Worm (Caenorhabditis elegans): ENCODE measurements around the gene sra-37.

sra-37 gene

ce11 chrX:13909850-13910249 is 16.7 kb upstream of the sra-37 start, which contains the start of gene Y26E6A.3:
Gene Y26E6A.3 (minus strand): TSS chrX:13909950.
- TF ChIP-seq nhr-19 (GFP tag; conservative IDR thresholded peaks at IDR 0.05) (no peak), jun-1 (tag; optimal IDR thresholded peaks at IDR 0.05) (no peak), snpc-4 (tag; optimal IDR thresholded peaks at IDR 0.05) (no peak), C34B4.2 (tag; optimal IDR thresholded peaks at IDR 0.05) (no peak), fkh-4 (tag; optimal IDR thresholded peaks at IDR 0.05; ENCODE audit: borderline replicate concordance) (no peak), xbp-1 (tag; optimal IDR thresholded peaks at IDR 0.05) (no peak), nhr-28 (tag; optimal IDR thresholded peaks at IDR 0.05) (no peak), blmp-1 (tag; optimal IDR thresholded peaks at IDR 0.05) (peak; percentile 44)

ce11 chrX:13903769-13904168 is 10.6 kb upstream of the sra-37 start:
- TF ChIP-seq efl-1 (optimal IDR thresholded peaks at IDR 0.05) = no peak
- TF ChIP-seq efl-1 (GFP tag; optimal IDR thresholded peaks at IDR 0.05 in 1 of 2) = peak in 1 of 2 experiments; percentile 30
- no peak for TF ChIP-seq irx-1 (tag; optimal IDR thresholded peaks at IDR 0.05)
- TF ChIP-seq nhr-84 (tag; optimal IDR thresholded peaks at IDR 0.05) = no peak

ce11 chrX:13903328-13903727 is 10.2 kb upstream of the sra-37 start, which contains the start of gene sra-39:
Gene sra-39 (minus strand): TSS chrX:13903428.
- TF ChIP-seq alr-1 (tag; optimal IDR thresholded peaks at IDR 0.05; ENCODE audit: borderline replicate concordance) = no peak
- peak; percentile 18 for TF ChIP-seq nhr-85 (tag)
- no peak for TF ChIP-seq ets-5 (GFP tag; IDR thresholded peaks at IDR 0.05)
- no peak for TF ChIP-seq nhr-90 (tag; optimal IDR thresholded peaks at IDR 0.05; ENCODE audit: poor library complexity)
- TF ChIP-seq nhr-19 (GFP tag; conservative IDR thresholded peaks at IDR 0.05) = no peak
- TF ChIP-seq nhr-84 (tag; optimal IDR thresholded peaks at IDR 0.05) = no peak
- no peak for TF ChIP-seq unc-30 (tag; optimal IDR thresholded peaks at IDR 0.05)

ce11 chrX:13900047-13900446 is 6.9 kb upstream of the sra-37 start, which contains the start of gene sra-38:
Gene sra-38 (minus strand): TSS chrX:13900147.
- no peak for TF ChIP-seq lin-15B (tag; optimal IDR thresholded peaks at IDR 0.05)
- TF ChIP-seq ets-5 (GFP tag; IDR thresholded peaks at IDR 0.05) = no peak
- no peak for TF ChIP-seq mab-9 (GFP tag; IDR thresholded peaks at IDR 0.05)

- TF ChIP-seq nhr-90 (tag; optimal IDR thresholded peaks at IDR 0.05; ENCODE audit: poor library complexity) (peak; percentile 8), nhr-11 (tag; optimal IDR thresholded peaks at IDR 0.05) (no peak), nhr-85 (tag) (peak; percentile 19), grh-1 (GFP tag; IDR thresholded peaks at IDR 0.05) (0 out of 2 replicates have a peak, but pooled peaks have one; percentile 5), nhr-28 (tag; optimal IDR thresholded peaks at IDR 0.05) (no peak)
Observed at ce11 chrX:13886195-13886594, 7.0 kb downstream of the sra-37 start.

- TF ChIP-seq snu-23 (GFP tag; optimal IDR thresholded peaks at IDR 0.05) = peak; percentile 21
- TF ChIP-seq lin-35 (GFP tag; optimal IDR thresholded peaks at IDR 0.05) = peak in 1 of 2 experiments; percentile 62
- no peak for TF ChIP-seq lin-39 (tag; optimal IDR thresholded peaks at IDR 0.05)
- TF ChIP-seq nhr-85 (tag) = peak; percentile 68
- TF ChIP-seq nhr-20 (tag; optimal IDR thresholded peaks at IDR 0.05) = peak; percentile 35
- peak; percentile 60 for TF ChIP-seq lin-14 (GFP tag; optimal IDR thresholded peaks at IDR 0.05)
- TF ChIP-seq unc-30 (tag; optimal IDR thresholded peaks at IDR 0.05) = no peak
- TF ChIP-seq zag-1 (tag; optimal IDR thresholded peaks at IDR 0.05) = no peak
- TF ChIP-seq snpc-4 (tag; optimal IDR thresholded peaks at IDR 0.05) = no peak
- no peak for TF ChIP-seq efl-1 (optimal IDR thresholded peaks at IDR 0.05)
- TF ChIP-seq efl-1 (GFP tag; optimal IDR thresholded peaks at IDR 0.05 in 1 of 2) = peak in 1 of 2 experiments; percentile 81
- peak; percentile 11 for TF ChIP-seq nhr-90 (tag; optimal IDR thresholded peaks at IDR 0.05; ENCODE audit: poor library complexity)
- peak in 4 of 6 experiments; percentile 30 to 56 (median 37) for TF ChIP-seq elt-3 (tag; optimal IDR thresholded peaks at IDR 0.05)
- TF ChIP-seq unc-86 (tag; optimal IDR thresholded peaks at IDR 0.05) = no peak
- TF ChIP-seq nhr-19 (GFP tag; conservative IDR thresholded peaks at IDR 0.05) = no peak
- TF ChIP-seq aly-2 (tag; optimal IDR thresholded peaks at IDR 0.05) = no peak
- TF ChIP-seq blmp-1 (tag; optimal IDR thresholded peaks at IDR 0.05) = peak; percentile 42
- TF ChIP-seq mep-1 (tag; optimal IDR thresholded peaks at IDR 0.05) = peak; percentile 10
- peak; percentile 76 for TF ChIP-seq elt-2 (tag; optimal IDR thresholded peaks at IDR 0.05)
Observed at ce11 chrX:13885131-13885530, 8.0 kb downstream of the sra-37 start.
